Fruit fly (Drosophila melanogaster): ENCODE measurements around the gene Pos.

DNA sequence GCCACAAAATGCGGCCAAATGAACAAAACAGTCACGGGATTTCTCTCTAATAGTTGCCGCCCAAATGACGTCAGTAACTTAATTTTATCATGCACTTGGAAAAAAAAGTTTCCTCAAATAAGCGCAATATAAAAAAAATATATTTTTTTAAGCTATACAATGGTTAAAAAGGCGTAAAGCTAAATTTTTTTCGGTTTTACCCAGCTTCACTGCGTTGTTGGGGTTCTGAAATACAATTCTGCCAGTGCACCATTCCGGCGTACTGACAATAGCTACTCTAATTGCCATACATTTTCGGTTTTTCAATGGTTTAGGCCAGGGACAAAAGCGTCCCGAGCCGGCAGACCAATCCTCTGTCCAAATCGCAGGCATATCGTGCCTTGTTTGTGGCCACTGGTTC lies 5.2 kb upstream of the Pos start:
- TF ChIP-seq pad (GFP tag; optimal IDR thresholded peaks at IDR 0.05) (no peak), toe (GFP tag; optimal IDR thresholded peaks at IDR 0.05) (no peak), Hr96 (GFP tag; optimal IDR thresholded peaks at IDR 0.05) (no peak), CG7045 (GFP tag; optimal IDR thresholded peaks at IDR 0.05) (no peak), cic (GFP tag; optimal IDR thresholded peaks at IDR 0.05) (no peak), CG33017 (tag; optimal IDR thresholded peaks at IDR 0.05) (no peak)
